Worm (Caenorhabditis elegans) whole organism, midembryonic: ENCODE measurements around the gene K10B3.5.

Experiments
- T22C8.4 ChIP-seq: fragments of 200-800 bp; sonication (Bioruptor generic); IDR thresholded peaks from 2 replicates; pipeline ENCODE4 v1.3.6; 2022; ENCODE audit warnings: missing genetic modification characterization, missing compliant biosample characterization
- cog-1 ChIP-seq: sonication (generic microtip); optimal IDR thresholded peaks from 2 replicates; lab custom pipeline; 2016; ENCODE audit warnings: missing genetic modification characterization, missing compliant biosample characterization
- flt-1 ChIP-seq: fragments of 200-800 bp; sonication (Bioruptor generic); IDR thresholded peaks from 2 replicates; pipeline ENCODE4 v1.3.6; 2022; ENCODE audit warnings: missing genetic modification characterization, missing compliant biosample characterization
- klf-2 ChIP-seq: fragments of 200-800 bp; sonication (Bioruptor generic); conservative IDR thresholded peaks from 2 replicates; pipeline ENCODE4 v1.3.6; 2022; ENCODE audit warnings: missing genetic modification reagents, missing genetic modification characterization, missing compliant biosample characterization
- med-1 ChIP-seq: sonication (generic microtip); optimal IDR thresholded peaks from 2 replicates; lab custom pipeline; 2017; ENCODE audit warnings: missing genetic modification characterization, mild to moderate bottlenecking, missing compliant biosample characterization, antibody characterized with exemption, missing genetic modification reagents; ENCODE audit not compliant: insufficient read depth
- ref-1 ChIP-seq: fragments of 200-800 bp; sonication (Bioruptor generic); conservative IDR thresholded peaks from 2 replicates; pipeline ENCODE4 v1.3.6; 2022; ENCODE audit warnings: missing genetic modification reagents, missing genetic modification characterization, missing compliant biosample characterization
- tab-1 ChIP-seq: fragments of 200-800 bp; sonication (Bioruptor generic); IDR thresholded peaks from 2 replicates; pipeline ENCODE4 v1.3.6; 2022; ENCODE audit warnings: missing genetic modification characterization, missing compliant biosample characterization
- ztf-23 ChIP-seq: fragments of 200-800 bp; sonication (Bioruptor generic); IDR thresholded peaks from 2 replicates; pipeline ENCODE4 v1.3.6; 2022; ENCODE audit warnings: missing genetic modification reagents, missing genetic modification characterization, missing compliant biosample characterization
- ztf-29 ChIP-seq: fragments of 200-800 bp; sonication (Bioruptor generic); IDR thresholded peaks from 2 replicates; pipeline ENCODE4 v1.3.6; 2022; ENCODE audit warnings: missing genetic modification reagents, missing genetic modification characterization, missing compliant biosample characterization

Gene K10B3.5

DNA sequence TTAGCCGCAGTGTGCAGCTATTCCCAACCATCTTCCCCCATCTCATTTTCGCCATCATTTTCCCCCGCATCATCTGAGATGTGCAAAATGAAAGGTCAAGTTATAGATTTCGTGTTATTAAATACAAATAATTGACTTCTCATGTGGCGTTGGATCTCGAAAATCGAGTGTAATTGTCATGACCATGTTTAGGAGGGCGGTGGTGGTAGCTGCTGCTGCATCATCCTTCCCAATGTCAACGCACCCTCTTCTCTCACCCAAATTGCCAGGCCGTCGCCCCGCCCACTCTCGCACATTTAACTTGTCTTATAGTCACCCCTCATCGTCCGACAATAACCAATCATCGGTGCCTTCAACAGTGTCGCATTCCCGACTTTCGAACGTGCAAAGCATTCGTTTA lies 43.0 kb downstream of the K10B3.5 start, which contains the start of gene ceh-30:
ceh-30 (plus strand) TSS at position 301 of the 400 bp plus-strand sequence.
- TF ChIP-seq ref-1 (GFP tag; lab: Robert Waterston, UW) (no peak), flt-1 (GFP tag; lab: Robert Waterston, UW) (no peak), cog-1 (tag; lab: Kevin White, UChicago) (no peak), med-1 (no peak), klf-2 (GFP tag; lab: Robert Waterston, UW) (no peak)

DNA sequence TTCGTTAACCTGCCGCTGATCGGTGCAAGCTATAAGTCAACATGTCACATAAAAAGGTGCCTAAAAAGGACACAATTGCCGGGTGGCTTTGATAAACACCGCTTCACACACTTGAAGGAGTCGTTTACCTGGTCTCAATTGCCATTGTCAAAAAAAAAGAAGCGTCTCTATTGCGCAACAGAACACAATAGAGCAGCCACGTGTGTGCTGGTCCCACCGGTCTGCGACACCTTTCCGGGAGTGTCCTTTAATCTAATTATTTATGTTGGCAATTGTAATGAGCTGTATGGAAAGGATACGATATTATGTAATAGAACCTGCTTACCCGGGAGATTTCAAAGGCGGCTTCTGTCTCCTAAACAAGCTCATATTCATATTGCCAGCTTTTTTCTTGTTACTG lies 44.6 kb downstream of the K10B3.5 start:
- TF ChIP-seq flt-1 (GFP tag; lab: Robert Waterston, UW) = no peak
- no peak for TF ChIP-seq ztf-23 (GFP tag; lab: Robert Waterston, UW)
- no peak for TF ChIP-seq cog-1 (tag; lab: Kevin White, UChicago)
- no peak for TF ChIP-seq tab-1 (GFP tag; lab: Robert Waterston, UW)
- TF ChIP-seq ztf-29 (GFP tag; lab: Robert Waterston, UW) = no peak
- no peak for TF ChIP-seq klf-2 (GFP tag; lab: Robert Waterston, UW)
- no peak for TF ChIP-seq med-1
- no peak for TF ChIP-seq ref-1 (GFP tag; lab: Robert Waterston, UW)
- no peak for TF ChIP-seq T22C8.4 (GFP tag; lab: Robert Waterston, UW)

ce11 chrX:3059299-3059698 lies 47.0 kb downstream of the K10B3.5 start, which contains the start of gene rsef-1:
TSS of gene rsef-1 (minus strand) at chrX:3059399.
- TF ChIP-seq ref-1 (GFP tag; lab: Robert Waterston, UW) (no peak), tab-1 (GFP tag; lab: Robert Waterston, UW) (no peak), flt-1 (GFP tag; lab: Robert Waterston, UW) (no peak), med-1 (no peak), ztf-29 (GFP tag; lab: Robert Waterston, UW) (no peak), ztf-23 (GFP tag; lab: Robert Waterston, UW) (no peak), T22C8.4 (GFP tag; lab: Robert Waterston, UW) (no peak), cog-1 (tag; lab: Kevin White, UChicago) (no peak), klf-2 (GFP tag; lab: Robert Waterston, UW) (no peak)

DNA sequence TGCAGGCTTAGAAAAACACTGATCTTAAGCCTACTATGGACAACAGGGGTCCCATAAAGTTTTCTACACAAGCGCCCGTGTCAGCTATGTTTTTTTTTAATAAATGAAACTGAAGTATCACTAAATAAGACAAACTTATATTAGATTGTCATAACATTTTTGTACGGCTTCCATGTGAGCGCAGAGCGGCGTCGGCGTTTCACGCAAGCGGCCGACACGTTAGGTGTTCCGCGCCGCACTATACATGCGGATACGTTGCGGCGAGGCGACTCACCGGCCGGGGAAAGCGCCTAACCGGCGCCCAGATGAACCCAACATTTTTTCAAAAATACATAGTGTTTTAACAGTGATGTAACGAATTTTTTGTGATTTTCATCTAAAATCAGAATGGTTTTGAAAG lies 48.6 kb downstream of the K10B3.5 start:
- TF ChIP-seq ztf-23 (GFP tag; lab: Robert Waterston, UW) (no peak), klf-2 (GFP tag; lab: Robert Waterston, UW) (no peak), cog-1 (tag; lab: Kevin White, UChicago) (no peak), med-1 (no peak), tab-1 (GFP tag; lab: Robert Waterston, UW) (no peak), ref-1 (GFP tag; lab: Robert Waterston, UW) (no peak), flt-1 (GFP tag; lab: Robert Waterston, UW) (no peak), ztf-29 (GFP tag; lab: Robert Waterston, UW) (no peak), T22C8.4 (GFP tag; lab: Robert Waterston, UW) (no peak)

- TF ChIP-seq ztf-29 (GFP tag; lab: Robert Waterston, UW) (no peak), T22C8.4 (GFP tag; lab: Robert Waterston, UW) (no peak), cog-1 (tag; lab: Kevin White, UChicago) (no peak), ref-1 (GFP tag; lab: Robert Waterston, UW) (no peak), tab-1 (GFP tag; lab: Robert Waterston, UW) (no peak), klf-2 (GFP tag; lab: Robert Waterston, UW) (no peak), med-1 (no peak)
These were observed 50.2 kb downstream of the K10B3.5 start for ce11 chrX:3056098-3056497.

ce11 chrX:3054802-3055201 lies 51.5 kb downstream of the K10B3.5 start, which contains the start of gene twk-26:
TSS of gene twk-26 (minus strand) at chrX:3054824.
- TF ChIP-seq klf-2 (GFP tag; lab: Robert Waterston, UW) (no peak), ztf-23 (GFP tag; lab: Robert Waterston, UW) (no peak), flt-1 (GFP tag; lab: Robert Waterston, UW) (no peak), cog-1 (tag; lab: Kevin White, UChicago) (no peak), T22C8.4 (GFP tag; lab: Robert Waterston, UW) (no peak), ztf-29 (GFP tag; lab: Robert Waterston, UW) (no peak)

ce11 chrX:3054394-3054793 lies 51.9 kb downstream of the K10B3.5 start:
- no peak for TF ChIP-seq flt-1 (GFP tag; lab: Robert Waterston, UW)
- no peak for TF ChIP-seq med-1
- no peak for TF ChIP-seq cog-1 (tag; lab: Kevin White, UChicago)
- TF ChIP-seq T22C8.4 (GFP tag; lab: Robert Waterston, UW) = no peak
- no peak for TF ChIP-seq ztf-23 (GFP tag; lab: Robert Waterston, UW)
- TF ChIP-seq ztf-29 (GFP tag; lab: Robert Waterston, UW) = no peak
- TF ChIP-seq klf-2 (GFP tag; lab: Robert Waterston, UW) = no peak
- no peak for TF ChIP-seq ref-1 (GFP tag; lab: Robert Waterston, UW)
- no peak for TF ChIP-seq tab-1 (GFP tag; lab: Robert Waterston, UW)
